Worm (Caenorhabditis elegans): ENCODE data around the gene F58H1.3.

F58H1.3 gene

ce11 chrV:11913283-11913682 lies 20.5 kb upstream of the F58H1.3 start:
- TF ChIP-seq unc-62 (GFP tag; optimal IDR thresholded peaks at IDR 0.05): no peak

- no peak for TF ChIP-seq unc-62 (GFP tag; optimal IDR thresholded peaks at IDR 0.05)
Observed at ce11 chrV:11917186-11917585, 16.6 kb upstream of the F58H1.3 start, which contains the start of gene R31.2. Gene R31.2 (plus strand): TSS chrV:11917573.

DNA sequence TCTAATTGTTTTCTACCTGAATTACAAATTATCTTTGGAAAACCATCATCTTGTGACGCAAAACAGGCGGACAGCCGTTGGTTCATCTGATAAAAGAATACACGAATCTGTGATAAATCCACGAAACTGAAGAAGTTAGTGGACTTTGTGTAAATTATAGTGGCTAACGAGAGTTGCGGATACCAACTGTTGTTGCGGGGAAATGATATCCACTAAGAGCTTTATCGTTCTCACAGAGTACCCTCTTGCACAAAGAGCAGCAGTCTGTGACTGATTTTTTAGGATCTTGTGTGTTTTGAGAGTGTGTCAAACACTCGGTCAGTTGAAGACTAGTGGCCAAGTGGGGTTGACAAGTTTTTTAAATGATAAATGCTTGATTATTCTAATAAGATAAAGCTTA lies 14.1 kb upstream of the F58H1.3 start:
- no peak for TF ChIP-seq unc-62 (GFP tag; optimal IDR thresholded peaks at IDR 0.05)

DNA sequence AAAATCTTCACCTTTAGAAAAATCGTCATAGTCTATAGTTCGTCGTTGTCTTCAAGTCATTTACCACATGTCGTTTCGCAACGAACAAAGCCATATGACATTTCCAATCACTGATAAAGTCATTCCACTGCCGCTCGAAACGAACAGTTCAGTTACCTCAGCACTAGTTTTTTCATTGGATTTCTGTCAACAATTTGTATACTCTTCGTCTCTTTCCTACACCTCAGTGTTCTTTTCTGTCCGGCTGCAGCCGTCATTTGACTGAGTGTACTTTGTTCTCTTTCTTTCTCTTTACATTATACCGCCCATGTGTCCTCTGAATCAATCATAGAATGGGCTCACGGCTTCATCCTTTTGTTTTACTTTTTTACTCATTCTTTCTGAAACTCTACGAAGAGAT lies 12.5 kb upstream of the F58H1.3 start:
- no peak for TF ChIP-seq unc-62 (GFP tag; optimal IDR thresholded peaks at IDR 0.05)

- no peak for TF ChIP-seq unc-62 (GFP tag; optimal IDR thresholded peaks at IDR 0.05)
Observed at ce11 chrV:11921689-11922517, 11.9 kb upstream of the F58H1.3 start.

DNA sequence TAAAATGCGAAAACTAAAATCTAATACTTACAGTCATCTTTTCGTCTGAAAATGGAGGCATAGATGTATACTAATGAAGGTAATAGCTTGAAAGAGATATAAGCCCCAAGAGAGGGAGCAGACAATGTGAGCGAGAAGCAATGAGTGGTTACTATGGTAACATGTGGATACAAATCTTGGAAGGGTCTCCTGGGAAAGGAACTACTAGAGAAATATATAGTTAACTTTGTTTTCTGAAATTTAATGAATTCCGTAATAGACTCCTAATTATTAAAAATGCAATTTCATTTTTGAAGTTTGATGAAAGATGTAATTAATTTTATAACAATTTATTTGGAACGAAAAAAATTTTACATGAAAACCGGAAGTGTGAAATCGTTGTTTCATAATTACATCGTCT lies 6.4 kb upstream of the F58H1.3 start, which contains the start of gene osm-6:
Gene osm-6, minus strand, starts transcription at position 101 of the 400 bp plus-strand sequence.
- TF ChIP-seq unc-62 (GFP tag; optimal IDR thresholded peaks at IDR 0.05): no peak

ce11 chrV:11929046-11929590 lies 4.7 kb upstream of the F58H1.3 start, which contains the start of gene F58H1.2:
Gene F58H1.2 (plus strand): TSS chrV:11929096.
- TF ChIP-seq unc-62 (GFP tag; optimal IDR thresholded peaks at IDR 0.05): no peak

- TF ChIP-seq unc-62 (GFP tag; optimal IDR thresholded peaks at IDR 0.05): no peak
Observed at ce11 chrV:11934848-11935247, 1.1 kb downstream of the F58H1.3 start, which contains the start of gene F58H1.8. Gene F58H1.8 (plus strand): TSS chrV:11935148.

DNA sequence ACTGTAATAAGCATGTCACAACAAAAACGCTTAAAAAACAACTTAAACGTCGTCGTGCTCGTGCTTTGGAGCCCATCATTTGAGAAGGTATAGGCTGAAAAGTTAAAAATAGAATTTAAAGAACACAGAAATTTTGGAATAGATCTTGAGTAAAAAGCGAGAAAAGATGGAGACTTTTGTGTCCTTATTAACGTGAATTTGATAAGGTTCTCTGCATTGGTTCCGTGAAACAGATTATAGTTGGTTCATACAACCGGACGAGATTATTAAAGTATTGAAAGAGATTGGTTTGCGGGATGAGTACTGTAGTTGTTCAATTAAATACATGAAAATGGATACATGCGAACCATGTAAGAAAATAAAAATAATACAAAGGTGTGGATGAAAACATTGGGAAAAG lies 3.9 kb downstream of the F58H1.3 start, which contains the start of gene gpla-1:
Gene gpla-1, minus strand, starts transcription at position 101 of the 400 bp plus-strand sequence.
- no peak for TF ChIP-seq unc-62 (GFP tag; optimal IDR thresholded peaks at IDR 0.05)

ce11 chrV:11940329-11940728 lies 6.6 kb downstream of the F58H1.3 start:
- TF ChIP-seq unc-62 (GFP tag; optimal IDR thresholded peaks at IDR 0.05): no peak

DNA sequence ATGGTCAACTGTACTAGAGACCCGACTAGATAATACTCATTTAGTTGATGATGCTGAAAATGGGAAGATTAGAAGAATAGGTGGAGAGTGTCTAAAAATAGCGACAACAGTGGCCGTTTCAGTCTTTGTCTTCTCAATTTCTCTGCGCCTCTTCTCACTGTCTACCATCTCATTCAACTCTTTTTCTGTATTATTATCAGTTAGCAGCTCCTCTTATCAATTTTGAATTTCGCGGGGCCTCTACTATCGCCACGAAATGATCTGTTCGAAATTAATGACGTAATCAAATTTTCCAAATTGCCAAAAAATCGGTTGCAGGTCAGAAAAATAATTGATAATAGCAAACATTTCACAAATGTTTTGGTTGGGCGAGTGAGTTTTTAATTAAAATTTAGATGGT lies 7.9 kb downstream of the F58H1.3 start:
- no peak for TF ChIP-seq unc-62 (GFP tag; optimal IDR thresholded peaks at IDR 0.05)

DNA sequence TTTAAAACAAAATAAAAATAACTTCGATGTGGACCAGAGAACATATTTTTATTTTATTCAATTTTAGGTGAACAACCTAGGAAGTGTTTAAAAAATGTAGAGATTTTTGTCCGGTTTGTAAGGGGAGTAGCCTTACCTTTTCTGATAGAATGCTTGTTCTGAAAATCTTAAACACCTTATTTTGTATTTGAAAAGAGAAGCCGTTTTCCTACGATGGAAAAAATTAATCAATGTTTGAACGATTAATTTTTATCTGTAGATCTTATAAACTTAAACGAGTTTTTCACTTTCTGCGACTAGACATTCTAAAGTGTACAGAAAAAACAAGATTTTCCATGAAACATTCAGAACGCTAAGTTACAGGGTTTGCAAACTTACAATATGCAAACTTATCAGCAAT lies 8.5 kb downstream of the F58H1.3 start, which contains the start of gene F58H1.6:
Gene F58H1.6, plus strand, starts transcription at position 301 of the 400 bp plus-strand sequence.
- no peak for TF ChIP-seq unc-62 (GFP tag; optimal IDR thresholded peaks at IDR 0.05)

- TF ChIP-seq unc-62 (GFP tag; optimal IDR thresholded peaks at IDR 0.05): no peak
Observed at ce11 chrV:11943737-11944136, 10.0 kb downstream of the F58H1.3 start.

ce11 chrV:11945429-11945828 lies 11.7 kb downstream of the F58H1.3 start:
- TF ChIP-seq unc-62 (GFP tag; optimal IDR thresholded peaks at IDR 0.05): no peak

- TF ChIP-seq unc-62 (GFP tag; optimal IDR thresholded peaks at IDR 0.05): no peak
Observed at ce11 chrV:11946818-11947217, 13.0 kb downstream of the F58H1.3 start.

DNA sequence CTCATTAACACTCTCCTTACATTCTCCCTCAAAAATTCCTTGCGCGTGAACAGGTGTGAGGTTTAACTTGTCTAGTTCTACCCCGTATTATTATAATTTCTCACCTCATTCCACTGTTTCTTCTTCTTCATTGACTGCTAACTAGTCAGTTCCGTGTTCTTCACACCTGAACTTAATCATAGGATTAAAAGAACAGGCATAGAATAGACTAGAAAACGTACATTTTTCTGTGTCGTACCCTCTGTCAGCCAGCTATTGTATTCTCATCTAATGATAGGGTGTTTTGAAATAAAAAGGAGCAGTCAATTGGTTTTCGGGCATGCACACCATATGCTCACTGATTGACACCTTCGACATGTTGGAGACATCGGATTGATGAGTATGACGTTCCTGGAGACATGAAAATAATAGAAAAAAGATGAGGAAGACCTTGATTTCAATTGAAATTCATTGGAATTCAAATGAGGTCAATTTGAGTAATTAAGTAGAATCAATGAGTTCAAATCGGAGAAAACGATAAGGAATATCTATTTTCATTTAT lies 13.7 kb downstream of the F58H1.3 start:
- TF ChIP-seq unc-62 (GFP tag; optimal IDR thresholded peaks at IDR 0.05): no peak

DNA sequence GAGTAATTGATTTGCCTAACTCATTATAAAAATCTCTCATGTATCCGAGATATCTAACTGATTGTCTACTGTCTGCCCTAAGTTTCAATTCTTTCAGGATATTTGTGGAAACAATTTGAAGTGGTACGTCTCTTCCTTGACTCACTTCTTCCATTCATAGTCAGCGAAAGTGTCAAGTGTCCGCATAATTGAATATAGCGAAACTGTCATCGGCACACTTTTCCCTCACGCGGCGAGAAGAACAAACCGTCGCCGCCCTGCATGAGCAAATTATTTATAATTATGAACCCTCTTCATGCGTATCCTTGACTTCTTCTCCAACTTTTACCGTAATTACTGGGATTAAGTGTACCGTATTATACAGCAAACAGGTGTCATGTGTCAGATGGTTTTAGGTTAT lies 14.8 kb downstream of the F58H1.3 start:
- TF ChIP-seq unc-62 (GFP tag; optimal IDR thresholded peaks at IDR 0.05): no peak

All from whole organism, dauer.